Worm (Caenorhabditis elegans): ENCODE measurements around the gene acdh-11.

DNA sequence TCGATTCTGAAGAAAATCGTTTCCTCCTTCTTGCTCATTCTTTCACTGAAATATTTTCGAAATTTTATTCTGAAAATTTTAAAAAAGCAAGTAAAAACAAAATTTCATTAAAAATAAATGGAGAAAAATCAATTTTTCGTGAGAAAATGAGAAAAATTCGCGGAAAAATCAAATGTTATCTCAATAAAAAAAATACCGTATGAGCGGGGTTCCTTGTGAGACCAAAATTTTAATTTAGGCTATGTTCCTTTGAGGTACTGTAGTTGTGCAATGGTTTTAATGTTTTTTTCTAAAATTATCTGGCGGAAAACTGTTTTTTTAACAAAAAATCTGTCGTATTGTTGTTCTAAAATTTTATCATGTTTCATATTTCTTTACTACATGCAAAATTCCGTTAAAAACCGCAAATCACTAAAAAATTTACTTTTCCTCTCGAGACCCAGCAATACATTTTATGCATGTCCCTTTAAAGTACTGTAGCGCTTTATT, 34.1 kb downstream of the acdh-11 start, which contains the start of gene epg-6:
- no peak for TF ChIP-seq B0310.2 (tag; optimal IDR thresholded peaks at IDR 0.05)
- no peak for TF ChIP-seq ama-1 (optimal IDR thresholded peaks at IDR 0.05)
- TF ChIP-seq F13C5.2 (tag; optimal IDR thresholded peaks at IDR 0.05) = no peak
- TF ChIP-seq hnd-1 (tag; optimal IDR thresholded peaks at IDR 0.05) = no peak
- no peak for TF ChIP-seq ceh-36 (tag; optimal IDR thresholded peaks at IDR 0.05)
- no peak for TF ChIP-seq ets-7 (tag; optimal IDR thresholded peaks at IDR 0.05)
- no peak for TF ChIP-seq sea-1 (GFP tag; conservative IDR thresholded peaks at IDR 0.05)

Data from whole organism, early embryonic.